Fruit fly (Drosophila melanogaster) whole organism, adult: Measurements from ENCODE around the gene CG32202.

ENCODE experiments used
- CG1620 ChIP-seq: fragments of 200-800 bp; sonication (Bioruptor generic); optimal IDR thresholded peaks from 2 replicates; lab custom pipeline; 2016; ENCODE audit warnings: missing biosample characterization, missing genetic modification characterization
- CG5204 ChIP-seq: fragments of 200-800 bp; sonication (Bioruptor generic); optimal IDR thresholded peaks from 2 replicates; lab custom pipeline; 2016; ENCODE audit warnings: missing biosample characterization, missing genetic modification characterization
- Clk ChIP-seq: fragments of 200-800 bp; sonication (Bioruptor generic); optimal IDR thresholded peaks from 2 replicates; lab custom pipeline; 2017; ENCODE audit warnings: missing biosample characterization, missing genetic modification characterization
- Hr96 ChIP-seq: fragments of 200-800 bp; sonication (Bioruptor generic); optimal IDR thresholded peaks from 2 replicates; lab custom pipeline; 2016; ENCODE audit warnings: missing biosample characterization, missing genetic modification characterization
- cnc ChIP-seq, 2 experiments: fragments of >200 bp; optimal IDR thresholded peaks; 2 replicates each; lab custom pipeline; 2017
- kay ChIP-seq: fragments of 200-800 bp; sonication (Bioruptor generic); peaks from one replicate; lab custom pipeline; 2016; ENCODE audit warnings: missing biosample characterization, missing genetic modification characterization, borderline replicate concordance
- ovo ChIP-seq: fragments of 200-800 bp; sonication (Bioruptor generic); optimal IDR thresholded peaks from 2 replicates; lab custom pipeline; 2016; ENCODE audit warnings: missing biosample characterization, missing genetic modification characterization
- pad ChIP-seq: fragments of 200-800 bp; sonication (Bioruptor generic); optimal IDR thresholded peaks from 3 replicates; lab custom pipeline; 2017; ENCODE audit warnings: missing biosample characterization, missing genetic modification characterization, mild to moderate bottlenecking, moderate library complexity, missing genetic modification reagents
- tj ChIP-seq: fragments of 200-800 bp; sonication (Bioruptor generic); optimal IDR thresholded peaks from 3 replicates; lab custom pipeline; 2017; ENCODE audit warnings: missing biosample characterization, mild to moderate bottlenecking, missing genetic modification characterization, moderate library complexity

DNA sequence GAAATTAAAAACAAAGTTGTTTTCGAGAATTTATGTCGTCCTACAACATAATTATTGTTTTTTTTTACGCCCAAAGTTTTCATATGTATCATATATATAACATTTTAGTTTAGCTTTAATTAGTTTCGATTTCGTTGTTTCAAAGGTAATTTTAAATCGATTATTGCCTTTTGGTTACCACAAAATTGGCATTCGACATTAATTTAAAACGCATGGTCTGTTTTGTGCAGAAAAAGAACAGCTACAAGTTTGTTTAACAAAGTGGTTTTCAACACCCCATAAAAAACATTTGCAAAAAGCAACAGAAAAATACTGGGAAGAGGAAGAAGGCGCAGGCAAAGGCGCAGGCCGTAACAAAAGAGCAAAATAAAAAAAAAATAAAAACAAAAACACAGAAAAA is 43.5 kb upstream of the CG32202 start:
- no peak for TF ChIP-seq pad (GFP tag; lab: Kevin White, UChicago)
- TF ChIP-seq tj, result no peak
- no peak for TF ChIP-seq CG1620 (GFP tag; lab: Kevin White, UChicago)
- no peak for TF ChIP-seq CG5204 (GFP tag; lab: Kevin White, UChicago)
- no peak for TF ChIP-seq kay (GFP tag; lab: Kevin White, UChicago)
- TF ChIP-seq Clk (GFP tag; lab: Kevin White, UChicago), result no peak
- TF ChIP-seq Hr96 (GFP tag; lab: Kevin White, UChicago), result no peak
- TF ChIP-seq cnc (optimal IDR thresholded peaks at IDR 0.05; lab: Kevin White, UChicago), result no peak
- no peak for TF ChIP-seq ovo (GFP tag; lab: Kevin White, UChicago)
